Fruit fly (Drosophila melanogaster) whole organism, embryonic: ENCODE measurements around the gene Ing3.

Experiments used
- CG10462 ChIP-seq: fragments of 200-800 bp; sonication (Bioruptor generic); optimal IDR thresholded peaks from 2 replicates; lab custom pipeline; 2016; ENCODE audit warnings: missing biosample characterization, missing genetic modification characterization
- CG10959 ChIP-seq: fragments of 200-800 bp; sonication (Bioruptor generic); IDR thresholded peaks from 2 replicates; pipeline ENCODE4 v1.3.6; 2022; ENCODE audit warnings: missing biosample characterization, missing genetic modification characterization
- CG7963 ChIP-seq: fragments of 200-800 bp; sonication (Bioruptor generic); IDR thresholded peaks from 3 replicates; pipeline ENCODE4 v1.3.6; 2022; ENCODE audit warnings: missing biosample characterization, missing genetic modification characterization; ENCODE audit not compliant: partially characterized antibody
- CG8281 ChIP-seq: fragments of 200-800 bp; sonication (Bioruptor generic); optimal IDR thresholded peaks from 2 replicates; lab custom pipeline; 2018; ENCODE audit warnings: missing biosample characterization, mild to moderate bottlenecking, missing genetic modification characterization, moderate library complexity
- CG9609 ChIP-seq: fragments of 200-800 bp; sonication (Bioruptor generic); optimal IDR thresholded peaks from 3 replicates; lab custom pipeline; 2016; ENCODE audit warnings: missing biosample characterization, missing genetic modification characterization
- CG9932 ChIP-seq: fragments of 200-800 bp; sonication (Bioruptor generic); IDR thresholded peaks from 2 replicates; pipeline ENCODE4 v1.3.6; 2022; ENCODE audit warnings: missing biosample characterization, missing genetic modification characterization
- Fer2 ChIP-seq: fragments of 200-800 bp; sonication (Bioruptor generic); optimal IDR thresholded peaks from 2 replicates; lab custom pipeline; 2018; ENCODE audit warnings: missing biosample characterization, mild to moderate bottlenecking, missing genetic modification characterization, moderate library complexity
- NFAT ChIP-seq: fragments of 200-800 bp; sonication (Bioruptor generic); IDR thresholded peaks from 2 replicates; pipeline ENCODE4 v1.3.6; 2022; ENCODE audit warnings: missing biosample characterization, missing genetic modification characterization
- Ptx1 ChIP-seq: fragments of 200-800 bp; sonication (Bioruptor generic); IDR thresholded peaks from 2 replicates; pipeline ENCODE4 v1.3.6; 2022; ENCODE audit warnings: missing biosample characterization, missing genetic modification characterization
- Ravus ChIP-seq: fragments of 200-800 bp; sonication (Bioruptor generic); IDR thresholded peaks from 2 replicates; pipeline ENCODE4 v1.3.6; 2022; ENCODE audit warnings: missing biosample characterization, missing genetic modification characterization
- Six4 ChIP-seq: fragments of 200-800 bp; sonication (Bioruptor generic); optimal IDR thresholded peaks from 2 replicates; lab custom pipeline; 2016; ENCODE audit warnings: missing biosample characterization, missing genetic modification characterization
- ara ChIP-seq: fragments of 200-800 bp; sonication (Bioruptor generic); IDR thresholded peaks from 2 replicates; pipeline ENCODE4 v1.3.6; 2022; ENCODE audit warnings: missing biosample characterization, missing genetic modification characterization
- h ChIP-seq: fragments of >200 bp; optimal IDR thresholded peaks from 2 replicates; lab custom pipeline; 2017

- TF ChIP-seq ara (GFP tag; lab: Robert Waterston, UW) (no peak), h (no peak), NFAT (GFP tag; lab: Robert Waterston, UW) (no peak), Ptx1 (GFP tag; lab: Robert Waterston, UW) (no peak), CG10959 (GFP tag; lab: Robert Waterston, UW) (no peak), CG7963 (GFP tag; lab: Robert Waterston, UW) (no peak), CG9609 (GFP tag; lab: Kevin White, UChicago) (no peak), CG9932 (GFP tag; lab: Robert Waterston, UW) (no peak), Ravus (no peak), CG10462 (no peak), CG8281 (tag; lab: Kevin White, UChicago) (no peak), Fer2 (tag; lab: Kevin White, UChicago) (no peak), Six4 (no peak)
Observed at dm6 chrX:18627002-18627401, 25.9 kb downstream of the Ing3 start.
